Worm (Caenorhabditis elegans) whole organism, L4 larva: Measurements from ENCODE around the gene F10G2.2.

Source experiments
- ama-1 ChIP-seq: fragments of 150-350 bp; optimal IDR thresholded peaks from 2 replicates; lab custom pipeline; 2014; ENCODE audit warnings: inconsistent platforms, mixed read lengths
- ceh-44 ChIP-seq: fragments of 200-800 bp; sonication (Bioruptor generic); IDR thresholded peaks from 2 replicates; pipeline ENCODE4 v1.3.6; 2022; ENCODE audit warnings: missing genetic modification reagents, missing genetic modification characterization, missing compliant biosample characterization
- madf-9 ChIP-seq: fragments of 200-800 bp; sonication (Bioruptor generic); conservative IDR thresholded peaks from 2 replicates; pipeline ENCODE4 v1.3.6; 2022; ENCODE audit warnings: missing genetic modification reagents, missing genetic modification characterization, missing compliant biosample characterization
- nhr-237 ChIP-seq: sonication (generic microtip); optimal IDR thresholded peaks from 2 replicates; lab custom pipeline; 2017; ENCODE audit warnings: missing biosample characterization, missing genetic modification characterization

ce11 chrV:7355464-7355863 lies 24.5 kb downstream of the F10G2.2 start, which contains the start of gene tag-293:
- TF ChIP-seq madf-9 (GFP tag; lab: Robert Waterston, UW), result no peak
- no peak for TF ChIP-seq nhr-237 (tag; lab: Kevin White, UChicago)
- no peak for TF ChIP-seq ceh-44 (GFP tag; lab: Robert Waterston, UW)
- no peak for TF ChIP-seq ama-1 (lab: Kevin White, UChicago)
